Fruit fly (Drosophila melanogaster) whole organism, embryonic: ENCODE measurements around the gene Obp93a.

Experiments used
- Atf-2 ChIP-seq: fragments of 200-800 bp; sonication (Bioruptor generic); optimal IDR thresholded peaks from 2 replicates; lab custom pipeline; 2016; ENCODE audit warnings: missing biosample characterization, missing genetic modification characterization
- CG10431 ChIP-seq: fragments of 200-800 bp; sonication (Bioruptor generic); optimal IDR thresholded peaks from 3 replicates; lab custom pipeline; 2018; ENCODE audit warnings: missing biosample characterization, mild to moderate bottlenecking, missing genetic modification characterization
- CG12104 ChIP-seq: fragments of 200-800 bp; sonication (Bioruptor generic); optimal IDR thresholded peaks from 3 replicates; lab custom pipeline; 2016; ENCODE audit warnings: missing biosample characterization, missing genetic modification characterization
- CG12236 ChIP-seq: fragments of 200-800 bp; sonication (Bioruptor generic); optimal IDR thresholded peaks from 2 replicates; lab custom pipeline; 2016; ENCODE audit warnings: missing biosample characterization, missing genetic modification characterization
- CG1233 ChIP-seq: fragments of 200-800 bp; sonication (Bioruptor generic); optimal IDR thresholded peaks from 4 replicates; lab custom pipeline; 2018; ENCODE audit warnings: missing biosample characterization, mild to moderate bottlenecking, missing genetic modification characterization
- CG17359 ChIP-seq: fragments of 200-800 bp; sonication (Bioruptor generic); optimal IDR thresholded peaks from 3 replicates; lab custom pipeline; 2018; ENCODE audit warnings: missing biosample characterization, mild to moderate bottlenecking, missing genetic modification characterization, moderate library complexity
- CG17385 ChIP-seq: fragments of 200-800 bp; sonication (Bioruptor generic); optimal IDR thresholded peaks from 3 replicates; lab custom pipeline; 2018; ENCODE audit warnings: missing biosample characterization, mild to moderate bottlenecking, missing genetic modification characterization
- CG3065 ChIP-seq: fragments of 200-800 bp; sonication (Bioruptor generic); optimal IDR thresholded peaks from 2 replicates; lab custom pipeline; 2016; ENCODE audit warnings: missing biosample characterization, missing genetic modification characterization
- CG32532 ChIP-seq: fragments of 200-800 bp; sonication (Bioruptor generic); IDR thresholded peaks from 2 replicates; pipeline ENCODE4 v1.3.6; 2022; ENCODE audit warnings: missing biosample characterization, missing genetic modification characterization
- CG32772 ChIP-seq: fragments of 200-800 bp; sonication (Bioruptor generic); IDR thresholded peaks from 2 replicates; pipeline ENCODE4 v1.3.6; 2022; ENCODE audit warnings: missing biosample characterization, missing genetic modification characterization
- CG3838 ChIP-seq: fragments of 200-800 bp; sonication (Bioruptor generic); optimal IDR thresholded peaks from 3 replicates; lab custom pipeline; 2016; ENCODE audit warnings: missing biosample characterization, missing genetic modification characterization
- CG3847 ChIP-seq: fragments of 200-800 bp; sonication (Bioruptor generic); IDR thresholded peaks from 2 replicates; pipeline ENCODE4 v1.3.6; 2022; ENCODE audit warnings: missing biosample characterization, missing genetic modification characterization
- CG3995 ChIP-seq: fragments of 200-800 bp; sonication (Bioruptor generic); optimal IDR thresholded peaks from 3 replicates; lab custom pipeline; 2016; ENCODE audit warnings: missing biosample characterization, missing genetic modification characterization
- CG4328 ChIP-seq: fragments of 200-800 bp; sonication (Bioruptor generic); optimal IDR thresholded peaks from 3 replicates; lab custom pipeline; 2017; ENCODE audit warnings: missing biosample characterization, missing genetic modification reagents, missing genetic modification characterization
- CG43689 ChIP-seq: fragments of 200-800 bp; sonication (Bioruptor generic); IDR thresholded peaks from 2 replicates; pipeline ENCODE4 v1.3.6; 2022; ENCODE audit warnings: missing biosample characterization, missing genetic modification characterization
- CG4730 ChIP-seq: fragments of 200-800 bp; sonication (Bioruptor generic); IDR thresholded peaks from 2 replicates; pipeline ENCODE4 v1.3.6; 2022; ENCODE audit warnings: missing biosample characterization, missing genetic modification characterization
- CG4820 ChIP-seq: fragments of 200-800 bp; sonication (Bioruptor generic); optimal IDR thresholded peaks from 3 replicates; lab custom pipeline; 2016; ENCODE audit warnings: missing biosample characterization, missing genetic modification characterization
- CG6654 ChIP-seq: fragments of 200-800 bp; sonication (Bioruptor generic); optimal IDR thresholded peaks from 2 replicates; lab custom pipeline; 2017; ENCODE audit warnings: missing biosample characterization, mild to moderate bottlenecking, missing genetic modification characterization
- CG7357 ChIP-seq: fragments of 200-800 bp; sonication (Bioruptor generic); IDR thresholded peaks from 3 replicates; pipeline ENCODE4 v1.3.6; 2022; ENCODE audit warnings: missing biosample characterization, missing genetic modification characterization
- CG9215 ChIP-seq: fragments of 200-800 bp; sonication (Bioruptor generic); IDR thresholded peaks from 2 replicates; pipeline ENCODE4 v1.3.6; 2022; ENCODE audit warnings: missing biosample characterization, missing genetic modification characterization
- Dref ChIP-seq: fragments of 200-800 bp; sonication (Bioruptor generic); IDR thresholded peaks from 2 replicates; pipeline ENCODE4 v1.3.6; 2022; ENCODE audit warnings: missing biosample characterization, missing genetic modification characterization
- Fer1 ChIP-seq: fragments of 200-800 bp; sonication (Bioruptor generic); optimal IDR thresholded peaks from 2 replicates; lab custom pipeline; 2017; ENCODE audit warnings: missing biosample characterization, mild to moderate bottlenecking, missing genetic modification characterization
- HLH4C ChIP-seq: fragments of 200-800 bp; sonication (Bioruptor generic); IDR thresholded peaks from 3 replicates; pipeline ENCODE4 v1.3.6; 2022; ENCODE audit warnings: missing biosample characterization, missing genetic modification characterization; ENCODE audit not compliant: partially characterized antibody
- HmgZ ChIP-seq: fragments of 200-800 bp; sonication (Bioruptor generic); optimal IDR thresholded peaks from 2 replicates; lab custom pipeline; 2018; ENCODE audit warnings: missing biosample characterization, mild to moderate bottlenecking, missing genetic modification characterization
- Hmx ChIP-seq: fragments of 200-800 bp; sonication (Bioruptor generic); optimal IDR thresholded peaks from 2 replicates; lab custom pipeline; 2016; ENCODE audit warnings: missing biosample characterization, missing genetic modification characterization
- Lpt ChIP-seq: fragments of >200 bp; optimal IDR thresholded peaks from 2 replicates; lab custom pipeline; 2018; ENCODE audit warnings: missing biosample characterization, missing genetic modification characterization
- Neu2 ChIP-seq: fragments of 200-800 bp; sonication (Bioruptor generic); optimal IDR thresholded peaks from 3 replicates; lab custom pipeline; 2016; ENCODE audit warnings: missing biosample characterization, missing genetic modification characterization, borderline replicate concordance
- Six4 ChIP-seq: fragments of 200-800 bp; sonication (Bioruptor generic); optimal IDR thresholded peaks from 2 replicates; lab custom pipeline; 2016; ENCODE audit warnings: missing biosample characterization, missing genetic modification characterization
- ac ChIP-seq: fragments of 200-800 bp; sonication (Bioruptor generic); optimal IDR thresholded peaks from 3 replicates; lab custom pipeline; 2017; ENCODE audit warnings: missing biosample characterization, mild to moderate bottlenecking, missing genetic modification characterization
- aop ChIP-seq: fragments of 200-800 bp; sonication (Bioruptor generic); IDR thresholded peaks from 2 replicates; pipeline ENCODE4 v1.3.6; 2022; ENCODE audit warnings: missing biosample characterization, missing genetic modification characterization
- ara ChIP-seq: fragments of 200-800 bp; sonication (Bioruptor generic); IDR thresholded peaks from 2 replicates; pipeline ENCODE4 v1.3.6; 2022; ENCODE audit warnings: missing biosample characterization, missing genetic modification characterization
- cato ChIP-seq: fragments of 200-800 bp; sonication (Bioruptor generic); optimal IDR thresholded peaks from 2 replicates; lab custom pipeline; 2016; ENCODE audit warnings: missing biosample characterization, missing genetic modification characterization, borderline replicate concordance
- caup ChIP-seq: fragments of 200-800 bp; sonication (Bioruptor generic); optimal IDR thresholded peaks from 3 replicates; lab custom pipeline; 2017; ENCODE audit warnings: missing biosample characterization, mild to moderate bottlenecking, missing genetic modification characterization, moderate library complexity; ENCODE audit not compliant: severe bottlenecking
- ci ChIP-seq: fragments of 200-800 bp; sonication (Bioruptor generic); IDR thresholded peaks from 3 replicates; pipeline ENCODE4 v1.3.6; 2022; ENCODE audit warnings: missing biosample characterization, missing genetic modification characterization
- fd102C ChIP-seq: fragments of 200-800 bp; sonication (Bioruptor generic); optimal IDR thresholded peaks from 2 replicates; lab custom pipeline; 2018; ENCODE audit warnings: missing biosample characterization, mild to moderate bottlenecking, missing genetic modification characterization, moderate library complexity
- fd3F ChIP-seq: fragments of 200-800 bp; sonication (Bioruptor generic); optimal IDR thresholded peaks from 2 replicates; lab custom pipeline; 2018; ENCODE audit warnings: missing biosample characterization, mild to moderate bottlenecking, missing genetic modification characterization, moderate library complexity
- gce ChIP-seq: fragments of 200-800 bp; sonication (Bioruptor generic); IDR thresholded peaks from 3 replicates; pipeline ENCODE4 v1.3.6; 2022; ENCODE audit warnings: missing biosample characterization, missing genetic modification characterization
- gfzf ChIP-seq: fragments of 200-800 bp; sonication (Bioruptor generic); optimal IDR thresholded peaks from 2 replicates; lab custom pipeline; 2016; ENCODE audit warnings: missing biosample characterization, mild to moderate bottlenecking, missing genetic modification characterization, moderate library complexity
- gsb ChIP-seq: fragments of 200-800 bp; sonication (Bioruptor generic); IDR thresholded peaks from 2 replicates; pipeline ENCODE4 v1.3.6; 2022; ENCODE audit warnings: missing biosample characterization, missing genetic modification characterization
- ham ChIP-seq: fragments of 200-800 bp; sonication (Bioruptor generic); IDR thresholded peaks from 2 replicates; pipeline ENCODE4 v1.3.6; 2022; ENCODE audit warnings: missing biosample characterization, missing genetic modification characterization
- jigr1 ChIP-seq: fragments of 200-800 bp; sonication (Bioruptor generic); IDR thresholded peaks from 3 replicates; pipeline ENCODE4 v1.3.6; 2022; ENCODE audit warnings: missing biosample characterization, missing genetic modification characterization
- jumu ChIP-seq: fragments of 200-800 bp; sonication (Bioruptor generic); optimal IDR thresholded peaks from 3 replicates; lab custom pipeline; 2016; ENCODE audit warnings: missing biosample characterization, missing genetic modification characterization
- mam ChIP-seq: fragments of 200-800 bp; sonication (Bioruptor generic); optimal IDR thresholded peaks from 3 replicates; lab custom pipeline; 2016; ENCODE audit warnings: missing biosample characterization, missing genetic modification characterization
- nom ChIP-seq: fragments of 200-800 bp; sonication (Bioruptor generic); optimal IDR thresholded peaks from 2 replicates; lab custom pipeline; 2017; ENCODE audit warnings: missing biosample characterization, missing genetic modification characterization, mild to moderate bottlenecking, moderate library complexity, missing genetic modification reagents
- pum ChIP-seq: fragments of 200-800 bp; sonication (Bioruptor generic); optimal IDR thresholded peaks from 2 replicates; lab custom pipeline; 2016; ENCODE audit warnings: missing biosample characterization, missing genetic modification characterization
- ranshi ChIP-seq: fragments of 200-800 bp; sonication (Bioruptor generic); IDR thresholded peaks from 2 replicates; pipeline ENCODE4 v1.3.6; 2022; ENCODE audit warnings: missing biosample characterization, missing genetic modification characterization
- row ChIP-seq: fragments of 200-800 bp; sonication (Bioruptor generic); IDR thresholded peaks from 3 replicates; pipeline ENCODE4 v1.3.6; 2022; ENCODE audit warnings: missing biosample characterization, missing genetic modification characterization
- salm ChIP-seq: fragments of 200-800 bp; sonication (Bioruptor generic); optimal IDR thresholded peaks from 2 replicates; lab custom pipeline; 2018; ENCODE audit warnings: missing biosample characterization, mild to moderate bottlenecking, missing genetic modification characterization
- seq ChIP-seq: fragments of 200-800 bp; sonication (Bioruptor generic); IDR thresholded peaks from 2 replicates; pipeline ENCODE4 v1.3.6; 2022; ENCODE audit warnings: missing biosample characterization, missing genetic modification characterization
- shn ChIP-seq: fragments of 200-800 bp; sonication (Bioruptor generic); optimal IDR thresholded peaks from 3 replicates; lab custom pipeline; 2016; ENCODE audit warnings: missing biosample characterization, missing genetic modification characterization
- slou ChIP-seq: fragments of 200-800 bp; sonication (Bioruptor generic); optimal IDR thresholded peaks from 3 replicates; lab custom pipeline; 2016; ENCODE audit warnings: missing biosample characterization, missing genetic modification characterization
- slp2 ChIP-seq: fragments of 200-800 bp; sonication (Bioruptor generic); optimal IDR thresholded peaks from 2 replicates; lab custom pipeline; 2016; ENCODE audit warnings: missing biosample characterization, missing genetic modification characterization
- ttk ChIP-seq: fragments of 200-800 bp; sonication (Bioruptor generic); IDR thresholded peaks from 2 replicates; pipeline ENCODE4 v2.1.2; 2022; ENCODE audit warnings: missing biosample characterization, missing genetic modification characterization

Gene Obp93a

DNA sequence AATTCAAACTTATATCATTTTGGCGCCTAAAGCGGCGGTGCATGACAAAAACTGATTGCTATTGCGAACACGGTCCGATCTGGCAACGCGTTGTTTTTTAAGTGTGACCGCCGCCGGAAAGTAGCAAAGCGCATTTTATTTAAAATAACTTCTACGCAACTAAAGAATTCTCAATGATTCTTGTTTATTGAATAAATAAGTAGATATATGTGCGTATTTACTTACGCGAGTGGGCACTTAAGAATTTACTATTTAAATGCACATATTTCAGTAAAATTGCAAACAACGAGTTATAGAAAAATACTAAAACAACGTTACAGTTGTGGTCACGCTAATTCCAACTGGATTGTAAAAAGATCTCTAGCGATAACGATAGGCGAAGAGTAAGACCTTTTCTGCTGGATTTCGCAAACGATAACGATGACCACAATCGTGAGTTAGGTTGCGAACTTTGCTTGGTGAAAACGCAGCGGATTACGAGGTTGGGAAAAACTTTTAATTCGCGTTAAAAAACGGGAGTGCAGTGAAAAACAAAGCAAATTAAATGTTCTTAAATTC lies 26.5 kb upstream of the Obp93a start (continued):
- TF ChIP-seq HLH4C (GFP tag; lab: Robert Waterston, UW) (peak; percentile 76), Atf-2 (GFP tag; lab: Kevin White, UChicago) (no peak), ci (GFP tag; lab: Robert Waterston, UW) (no peak), CG4730 (no peak), ttk (GFP tag; lab: Robert Waterston, UW) (no peak), CG32532 (GFP tag; lab: Robert Waterston, UW) (no peak), row (peak; percentile 35; the same call in 1 of the 3 replicates), CG3995 (GFP tag; lab: Kevin White, UChicago) (no peak), Lpt (no peak), Hmx (GFP tag; lab: Kevin White, UChicago) (no peak), cato (GFP tag; lab: Kevin White, UChicago) (no peak), Six4 (GFP tag; lab: Kevin White, UChicago) (peak; percentile 0), CG4328 (GFP tag; lab: Kevin White, UChicago) (no peak), HmgZ (no peak), CG7357 (GFP tag; lab: Robert Waterston, UW) (no peak), nom (no peak), salm (tag; lab: Kevin White, UChicago) (no peak), fd3F (no peak), CG43689 (GFP tag; lab: Robert Waterston, UW) (no peak), CG3065 (GFP tag; lab: Kevin White, UChicago) (no peak), CG4820 (GFP tag; lab: Kevin White, UChicago) (no peak), gfzf (GFP tag; lab: Kevin White, UChicago) (peak; percentile 87), fd102C (GFP tag; lab: Kevin White, UChicago) (no peak), CG17359 (tag; lab: Kevin White, UChicago) (no peak), CG10431 (no peak), jigr1 (GFP tag; lab: Robert Waterston, UW) (no peak), gce (no peak), shn (GFP tag; lab: Kevin White, UChicago) (no peak), mam (peak; percentile 12), ara (no peak), CG9215 (no peak), aop (GFP tag; lab: Robert Waterston, UW) (no peak), ham (GFP tag; lab: Robert Waterston, UW) (no peak), Dref (GFP tag; lab: Robert Waterston, UW) (peak; percentile 87), slp2 (no peak), slou (no peak), CG1233 (GFP tag; lab: Kevin White, UChicago) (no peak), CG12104 (GFP tag; lab: Kevin White, UChicago) (peak; percentile 34), gsb (GFP tag; lab: Robert Waterston, UW) (no peak), Neu2 (GFP tag; lab: Kevin White, UChicago) (no peak), CG6654 (GFP tag; lab: Kevin White, UChicago) (no peak), seq (no peak), CG3838 (GFP tag; lab: Kevin White, UChicago) (no peak), pum (no peak), caup (GFP tag; lab: Kevin White, UChicago) (no peak), ac (no peak), CG3847 (GFP tag; lab: Robert Waterston, UW) (peak; percentile 70), jumu (GFP tag; lab: Kevin White, UChicago) (peak; percentile 19), ranshi (GFP tag; lab: Robert Waterston, UW) (no peak), CG12236 (GFP tag; lab: Kevin White, UChicago) (no peak), Fer1 (GFP tag; lab: Kevin White, UChicago) (no peak), CG32772 (GFP tag; lab: Robert Waterston, UW) (no peak), CG17385 (no peak)
